Fruit fly (Drosophila melanogaster): Measurements from ENCODE around the gene CG43389.
A peak's percentile ranks its signal among the peaks of the same experiment; 100 is the strongest.

The CG43389 gene

dm6 chr3L:3283264-3283663, 35.4 kb downstream of the CG43389 start:
- TF ChIP-seq Abd-B (GFP tag; optimal IDR thresholded peaks at IDR 0.05) (no peak), Sp1 (GFP tag; optimal IDR thresholded peaks at IDR 0.05) (no peak), sv (GFP tag; optimal IDR thresholded peaks at IDR 0.05) (no peak), dl (GFP tag; optimal IDR thresholded peaks at IDR 0.05; ENCODE audit: insufficient read depth in 1 of 2, partially characterized antibody in 2 of 2) (no peak), CG32264 (GFP tag; optimal IDR thresholded peaks at IDR 0.05) (no peak), CrebA (GFP tag; optimal IDR thresholded peaks at IDR 0.05; ENCODE audit: borderline replicate concordance) (no peak), Vsx2 (GFP tag; optimal IDR thresholded peaks at IDR 0.05; ENCODE audit: partially characterized antibody) (no peak), jim (GFP tag; optimal IDR thresholded peaks at IDR 0.05) (no peak), Hnf4 (GFP tag; optimal IDR thresholded peaks at IDR 0.05) (no peak), Dif (GFP tag; optimal IDR thresholded peaks at IDR 0.05; ENCODE audit: partially characterized antibody) (no peak), h (GFP tag; optimal IDR thresholded peaks at IDR 0.05) (no peak), HLH106 (tag; optimal IDR thresholded peaks at IDR 0.05) (no peak), lola (GFP tag; optimal IDR thresholded peaks at IDR 0.05) (no peak)

DNA sequence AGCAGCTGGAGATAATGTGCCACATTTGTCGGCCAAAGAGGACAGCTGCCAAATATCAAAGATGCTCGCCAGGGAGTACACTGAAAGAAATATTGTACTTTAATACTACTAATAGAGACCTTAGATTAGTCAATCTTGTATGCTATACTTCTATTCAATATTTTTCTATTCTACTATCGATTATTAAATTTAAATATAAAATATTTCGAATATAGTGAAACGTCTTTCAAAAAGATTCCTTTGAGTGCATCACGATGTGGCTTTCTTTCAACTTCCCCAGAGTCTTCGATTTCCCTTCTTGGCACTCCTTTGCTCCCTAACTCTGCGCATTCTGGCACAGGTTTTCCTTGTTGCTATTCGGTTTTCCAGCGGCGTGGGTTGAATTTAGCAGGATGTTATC, 37.1 kb downstream of the CG43389 start:
- TF ChIP-seq tai (GFP tag; optimal IDR thresholded peaks at IDR 0.05): no peak
- no peak for TF ChIP-seq dsf (GFP tag; optimal IDR thresholded peaks at IDR 0.05; ENCODE audit: borderline replicate concordance)
- no peak for TF ChIP-seq sv (GFP tag; optimal IDR thresholded peaks at IDR 0.05)

DNA sequence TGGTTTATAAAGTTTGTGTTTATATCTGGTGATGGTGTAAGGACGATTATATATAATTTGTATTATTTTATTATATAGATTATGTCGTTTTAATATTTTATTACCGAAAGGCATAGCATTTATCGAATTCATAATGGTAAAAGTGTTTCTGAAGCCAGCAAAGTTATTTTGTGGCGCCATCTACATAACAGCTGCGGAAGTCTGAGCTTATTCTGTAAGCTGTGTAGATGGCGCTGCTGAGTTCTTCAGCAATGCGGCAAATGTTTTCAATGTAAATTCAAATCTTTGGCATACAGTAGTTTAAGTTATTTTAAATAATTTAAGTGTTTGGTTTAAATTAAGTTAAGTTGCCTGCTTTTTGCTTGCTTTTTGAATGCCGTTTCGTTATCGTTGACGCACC, 40.6 kb downstream of the CG43389 start:
- TF ChIP-seq Myc (optimal IDR thresholded peaks at IDR 0.05) (peak; percentile 8), HLH106 (tag; optimal IDR thresholded peaks at IDR 0.05) (peak; percentile 9), foxo (GFP tag; optimal IDR thresholded peaks at IDR 0.05) (peak in 1 of 2 experiments; percentile 4), Dfd (GFP tag; optimal IDR thresholded peaks at IDR 0.05) (no peak)

DNA sequence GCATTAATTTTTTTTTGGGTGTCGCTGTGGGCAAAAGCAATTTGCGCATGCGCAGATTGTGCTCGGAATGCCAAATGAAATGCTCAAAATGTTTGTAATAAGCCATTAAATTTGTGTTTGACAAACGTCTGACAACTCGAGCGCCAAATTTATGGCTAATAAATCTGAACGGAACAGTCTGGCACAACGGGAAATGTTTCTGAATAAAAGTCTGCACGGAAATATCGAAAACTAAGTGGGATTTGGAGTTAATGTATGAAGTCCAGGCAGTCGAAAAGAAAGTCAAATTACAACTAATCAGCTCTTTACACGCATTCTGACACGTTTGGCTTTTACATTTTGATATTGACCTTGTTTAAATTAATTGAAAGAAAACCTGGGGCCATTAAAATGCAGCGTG, 43.3 kb downstream of the CG43389 start, which contains the start of gene CG12009:
TSS of gene CG12009 (plus strand) at position 301 of the 400 bp plus-strand sequence.
- TF ChIP-seq OdsH (GFP tag; optimal IDR thresholded peaks at IDR 0.05) (no peak), usp (GFP tag; optimal IDR thresholded peaks at IDR 0.05) (no peak), foxo (GFP tag; optimal IDR thresholded peaks at IDR 0.05) (no peak)
